Fruit fly (Drosophila melanogaster) whole organism, embryonic: Measurements from ENCODE around the gene GCC88.
A peak's percentile ranks its signal among the peaks of the same experiment; 100 is the strongest.

Experiments
- Awh ChIP-seq: fragments of 200-800 bp; sonication (Bioruptor generic); IDR thresholded peaks from 2 replicates; pipeline ENCODE4, ENCODE4 v1.3.6; 2022; ENCODE audit warnings: missing biosample characterization, missing genetic modification characterization
- BEAF-32 ChIP-seq: fragments of 200-800 bp; sonication (Bioruptor generic); optimal IDR thresholded peaks from 3 replicates; lab custom pipeline; 2017; ENCODE audit warnings: missing biosample characterization, missing genetic modification characterization, mild to moderate bottlenecking, moderate library complexity, missing genetic modification reagents
- CG10654 ChIP-seq: fragments of 200-800 bp; sonication (Bioruptor generic); optimal IDR thresholded peaks from 2 replicates; lab custom pipeline; 2016; ENCODE audit warnings: missing biosample characterization, missing genetic modification characterization
- CG11247 ChIP-seq: fragments of 200-800 bp; sonication (Bioruptor generic); IDR thresholded peaks from 2 replicates; pipeline ENCODE4 v1.3.6; 2022; ENCODE audit warnings: missing biosample characterization, missing genetic modification characterization
- CG11696 ChIP-seq: fragments of 200-800 bp; sonication (Bioruptor generic); IDR thresholded peaks from 2 replicates; pipeline ENCODE4 v1.3.6; 2022; ENCODE audit warnings: missing biosample characterization, missing genetic modification characterization
- CG1233 ChIP-seq: fragments of 200-800 bp; sonication (Bioruptor generic); optimal IDR thresholded peaks from 4 replicates; lab custom pipeline; 2018; ENCODE audit warnings: missing biosample characterization, mild to moderate bottlenecking, missing genetic modification characterization
- CG12942 ChIP-seq: fragments of 200-800 bp; sonication (Bioruptor generic); optimal IDR thresholded peaks from 3 replicates; lab custom pipeline; 2016; ENCODE audit warnings: missing biosample characterization, missing genetic modification characterization
- CG13123 ChIP-seq: fragments of 200-800 bp; sonication (Bioruptor generic); optimal IDR thresholded peaks from 2 replicates; lab custom pipeline; 2016; ENCODE audit warnings: missing biosample characterization, missing genetic modification characterization
- CG13287 ChIP-seq: fragments of 200-800 bp; sonication (Bioruptor generic); IDR thresholded peaks from 2 replicates; pipeline ENCODE4 v1.3.6; 2022; ENCODE audit warnings: missing biosample characterization, missing genetic modification characterization; ENCODE audit not compliant: partially characterized antibody
- CG13296 ChIP-seq: fragments of 200-800 bp; sonication (Bioruptor generic); optimal IDR thresholded peaks from 3 replicates; lab custom pipeline; 2018; ENCODE audit warnings: missing biosample characterization, mild to moderate bottlenecking, missing genetic modification characterization
- CG14014 ChIP-seq: fragments of 200-800 bp; sonication (Bioruptor generic); IDR thresholded peaks from 2 replicates; pipeline ENCODE4 v1.3.6; 2022; ENCODE audit warnings: missing biosample characterization, missing genetic modification characterization
- CG14441 ChIP-seq: fragments of 200-800 bp; sonication (Bioruptor generic); IDR thresholded peaks from 2 replicates; pipeline ENCODE4 v1.3.6; 2022; ENCODE audit warnings: missing biosample characterization, missing genetic modification characterization
- CG1603 ChIP-seq: fragments of 200-800 bp; sonication (Bioruptor generic); optimal IDR thresholded peaks from 2 replicates; lab custom pipeline; 2019; ENCODE audit warnings: missing biosample characterization, mild to moderate bottlenecking, missing genetic modification characterization, moderate library complexity
- CG17568 ChIP-seq: fragments of 200-800 bp; sonication (Bioruptor generic); optimal IDR thresholded peaks from 2 replicates; lab custom pipeline; 2018; ENCODE audit warnings: missing biosample characterization, mild to moderate bottlenecking, missing genetic modification characterization, moderate library complexity
- CG17829 ChIP-seq: fragments of 200-800 bp; optimal IDR thresholded peaks from 2 replicates; lab custom pipeline; 2019; ENCODE audit warnings: missing biosample characterization, mild to moderate bottlenecking, missing genetic modification characterization, moderate library complexity
- CG1792 ChIP-seq: fragments of 200-800 bp; sonication (Bioruptor generic); optimal IDR thresholded peaks from 2 replicates; lab custom pipeline; 2016; ENCODE audit warnings: missing biosample characterization, missing genetic modification characterization
- CG18011 ChIP-seq: fragments of 200-800 bp; sonication (Bioruptor generic); optimal IDR thresholded peaks from 2 replicates; lab custom pipeline; 2017; ENCODE audit warnings: missing biosample characterization, missing genetic modification characterization, mild to moderate bottlenecking, moderate library complexity, missing genotype
- CG3065 ChIP-seq: fragments of 200-800 bp; sonication (Bioruptor generic); optimal IDR thresholded peaks from 2 replicates; lab custom pipeline; 2016; ENCODE audit warnings: missing biosample characterization, missing genetic modification characterization
- CG31365 ChIP-seq: fragments of 200-800 bp; sonication (Bioruptor generic); optimal IDR thresholded peaks from 2 replicates; lab custom pipeline; 2018; ENCODE audit warnings: missing biosample characterization, mild to moderate bottlenecking, missing genetic modification characterization
- CG5953 ChIP-seq: fragments of 200-800 bp; sonication (Bioruptor generic); IDR thresholded peaks from 2 replicates; pipeline ENCODE4 v1.3.6; 2022; ENCODE audit warnings: missing biosample characterization, missing genetic modification characterization
- CG6854 ChIP-seq: fragments of 200-800 bp; sonication (Bioruptor generic); optimal IDR thresholded peaks from 3 replicates; lab custom pipeline; 2017; ENCODE audit warnings: missing biosample characterization, mild to moderate bottlenecking, missing genetic modification characterization
- CG8944 ChIP-seq: fragments of 200-800 bp; sonication (Bioruptor generic); optimal IDR thresholded peaks from 3 replicates; lab custom pipeline; 2016; ENCODE audit warnings: missing biosample characterization, missing genetic modification characterization
- CG9876 ChIP-seq: fragments of 200-800 bp; sonication (Bioruptor generic); optimal IDR thresholded peaks from 2 replicates; lab custom pipeline; 2016; ENCODE audit warnings: missing biosample characterization, missing genetic modification characterization
- Dad ChIP-seq: fragments of 200-800 bp; sonication (Bioruptor generic); optimal IDR thresholded peaks from 3 replicates; lab custom pipeline; 2016; ENCODE audit warnings: missing biosample characterization, missing genetic modification characterization
- Dip3 ChIP-seq: fragments of 200-800 bp; sonication (Bioruptor generic); optimal IDR thresholded peaks from 3 replicates; lab custom pipeline; 2016; ENCODE audit warnings: missing biosample characterization, missing genetic modification characterization
- Doc3 ChIP-seq: fragments of 200-800 bp; sonication (Bioruptor generic); IDR thresholded peaks from 3 replicates; pipeline ENCODE4 v1.3.6; 2022; ENCODE audit warnings: missing biosample characterization, missing genetic modification characterization; ENCODE audit not compliant: partially characterized antibody
- Ets97D ChIP-seq: fragments of 200-800 bp; sonication (Bioruptor generic); optimal IDR thresholded peaks from 3 replicates; lab custom pipeline; 2016; ENCODE audit warnings: missing biosample characterization, missing genetic modification characterization
- Fer1 ChIP-seq: fragments of 200-800 bp; sonication (Bioruptor generic); optimal IDR thresholded peaks from 2 replicates; lab custom pipeline; 2017; ENCODE audit warnings: missing biosample characterization, mild to moderate bottlenecking, missing genetic modification characterization
- Gug ChIP-seq: fragments of 200-800 bp; sonication (Bioruptor generic); IDR thresholded peaks from 4 replicates; pipeline ENCODE4 v1.3.6; 2022; ENCODE audit warnings: missing biosample characterization, missing genetic modification characterization
- HmgZ ChIP-seq: fragments of 200-800 bp; sonication (Bioruptor generic); optimal IDR thresholded peaks from 2 replicates; lab custom pipeline; 2018; ENCODE audit warnings: missing biosample characterization, mild to moderate bottlenecking, missing genetic modification characterization
- MBD-R2 ChIP-seq: fragments of 200-800 bp; sonication (Bioruptor generic); IDR thresholded peaks from 2 replicates; pipeline ENCODE4 v1.3.6; 2022; ENCODE audit warnings: missing biosample characterization, missing genetic modification characterization
- Max ChIP-seq: fragments of 200-800 bp; sonication (Bioruptor generic); optimal IDR thresholded peaks from 2 replicates; lab custom pipeline; 2016; ENCODE audit warnings: missing biosample characterization, mild to moderate bottlenecking, missing genetic modification characterization
- Med ChIP-seq: fragments of 200-800 bp; sonication (Bioruptor generic); peaks from one replicate; lab custom pipeline; 2016; ENCODE audit warnings: missing biosample characterization, missing genetic modification characterization, mild to moderate bottlenecking, inconsistent platforms, moderate library complexity
- Ravus ChIP-seq: fragments of 200-800 bp; sonication (Bioruptor generic); IDR thresholded peaks from 2 replicates; pipeline ENCODE4 v1.3.6; 2022; ENCODE audit warnings: missing biosample characterization, missing genetic modification characterization
- TFAM ChIP-seq: fragments of 200-800 bp; sonication (Bioruptor generic); optimal IDR thresholded peaks from 2 replicates; lab custom pipeline; 2017; ENCODE audit warnings: missing biosample characterization, missing genetic modification characterization, inconsistent platforms
- ase ChIP-seq: fragments of 200-800 bp; sonication (Bioruptor generic); IDR thresholded peaks from 3 replicates; pipeline ENCODE4 v1.3.6; 2022; ENCODE audit warnings: missing biosample characterization, missing genetic modification characterization
- chn ChIP-seq: fragments of 200-800 bp; sonication (Bioruptor generic); optimal IDR thresholded peaks from 2 replicates; lab custom pipeline; 2016; ENCODE audit warnings: missing biosample characterization, missing genetic modification characterization
- crp ChIP-seq, 2 experiments: fragments of 200-800 bp; sonication (Bioruptor generic); optimal IDR thresholded peaks; 2 replicates in 1 of 2; 3 replicates in 1 of 2; lab custom pipeline; 2017; ENCODE audit warnings: missing biosample characterization in 2 of 2, missing genetic modification characterization in 2 of 2, mild to moderate bottlenecking in 1 of 2, moderate library complexity in 1 of 2
- dm ChIP-seq: fragments of 200-800 bp; sonication (Bioruptor generic); optimal IDR thresholded peaks from 3 replicates; lab custom pipeline; 2016; ENCODE audit warnings: missing biosample characterization, missing genetic modification characterization
- gem ChIP-seq: fragments of 200-800 bp; sonication (Bioruptor generic); optimal IDR thresholded peaks from 2 replicates; lab custom pipeline; 2019; ENCODE audit warnings: missing biosample characterization, mild to moderate bottlenecking, missing genetic modification characterization, moderate library complexity
- gsb-n ChIP-seq: fragments of 200-800 bp; sonication (Bioruptor generic); optimal IDR thresholded peaks from 3 replicates; lab custom pipeline; 2018; ENCODE audit warnings: missing biosample characterization, mild to moderate bottlenecking, missing genetic modification characterization
- hbn ChIP-seq: fragments of 200-800 bp; sonication (Bioruptor generic); IDR thresholded peaks from 2 replicates; pipeline ENCODE4 v1.3.6; 2022; ENCODE audit warnings: missing biosample characterization, missing genetic modification characterization; ENCODE audit not compliant: partially characterized antibody
- ken ChIP-seq: fragments of 200-800 bp; sonication (Bioruptor generic); IDR thresholded peaks from 3 replicates; pipeline ENCODE4 v1.3.6; 2022; ENCODE audit warnings: missing biosample characterization, missing genetic modification characterization
- otp ChIP-seq: fragments of 200-800 bp; sonication (Bioruptor generic); IDR thresholded peaks from 3 replicates; pipeline ENCODE4, ENCODE4 v1.3.6; 2022; ENCODE audit warnings: missing biosample characterization, missing genetic modification characterization
- pnt ChIP-seq: fragments of 200-800 bp; sonication (Bioruptor generic); optimal IDR thresholded peaks from 3 replicates; lab custom pipeline; 2016; ENCODE audit warnings: missing biosample characterization, missing genetic modification characterization
- ro ChIP-seq: fragments of 200-800 bp; sonication (Bioruptor generic); IDR thresholded peaks from 2 replicates; pipeline ENCODE4 v1.3.6; 2022; ENCODE audit warnings: missing biosample characterization, missing genetic modification characterization
- stwl ChIP-seq: fragments of 200-800 bp; sonication (Bioruptor generic); optimal IDR thresholded peaks from 3 replicates; lab custom pipeline; 2018; ENCODE audit warnings: missing biosample characterization, mild to moderate bottlenecking, missing genetic modification characterization, moderate library complexity
- yki ChIP-seq: fragments of >200 bp; optimal IDR thresholded peaks from 3 replicates; lab custom pipeline; 2018
- zen ChIP-seq: fragments of 200-800 bp; sonication (Bioruptor generic); optimal IDR thresholded peaks from 3 replicates; lab custom pipeline; 2018; ENCODE audit warnings: missing biosample characterization, mild to moderate bottlenecking, missing genetic modification characterization, moderate library complexity
- zf30C ChIP-seq: fragments of 200-800 bp; sonication (Bioruptor generic); optimal IDR thresholded peaks from 3 replicates; lab custom pipeline; 2018; ENCODE audit warnings: missing biosample characterization, mild to moderate bottlenecking, missing genetic modification characterization

The GCC88 gene

dm6 chr3R:11237598-11237997 lies 7.2 kb upstream of the GCC88 start, which contains the start of gene CG31388 (continued):
- TF ChIP-seq crp (GFP tag; optimal IDR thresholded peaks at IDR 0.05; lab: Kevin White, UChicago) (peak in 1 of 2 experiments; percentile 49), HmgZ (tag; lab: Kevin White, UChicago) (peak; percentile 27), CG12942 (no peak), CG13287 (GFP tag; lab: Robert Waterston, UW) (peak; percentile 28; the same call in 1 of the 2 replicates), yki (peak; percentile 20), CG1603 (tag; lab: Kevin White, UChicago) (peak; percentile 31), TFAM (no peak), BEAF-32 (GFP tag; lab: Kevin White, UChicago) (peak; percentile 23)

- no peak for TF ChIP-seq ro (GFP tag; lab: Robert Waterston, UW)
- no peak for TF ChIP-seq CG12942
- TF ChIP-seq ase (GFP tag; lab: Robert Waterston, UW): no peak
- no peak for TF ChIP-seq CG11247
- TF ChIP-seq CG10654 (GFP tag; lab: Kevin White, UChicago): no peak
- no peak for TF ChIP-seq CG17568 (GFP tag; lab: Kevin White, UChicago)
- TF ChIP-seq Fer1: peak; percentile 2
- peak; percentile 67 for TF ChIP-seq stwl (tag; lab: Kevin White, UChicago)
- no peak for TF ChIP-seq CG5953
- TF ChIP-seq BEAF-32 (GFP tag; lab: Kevin White, UChicago): peak; percentile 65
- no peak for TF ChIP-seq CG14014 (GFP tag; lab: Robert Waterston, UW)
- TF ChIP-seq CG1792 (GFP tag; lab: Kevin White, UChicago): no peak
- peak; percentile 38 for TF ChIP-seq HmgZ (tag; lab: Kevin White, UChicago)
- no peak for TF ChIP-seq Ravus (GFP tag; lab: Robert Waterston, UW)
- TF ChIP-seq gsb-n: no peak
- TF ChIP-seq Dad (GFP tag; lab: Kevin White, UChicago): no peak
- no peak for TF ChIP-seq Gug (GFP tag; lab: Robert Waterston, UW)
- no peak for TF ChIP-seq CG11696
- no peak for TF ChIP-seq ken
- TF ChIP-seq zen (tag; lab: Kevin White, UChicago): peak; percentile 30
- no peak for TF ChIP-seq CG31365 (tag; lab: Kevin White, UChicago)
- TF ChIP-seq TFAM: no peak
- no peak for TF ChIP-seq dm (GFP tag; lab: Kevin White, UChicago)
- TF ChIP-seq Dip3: no peak
- no peak for TF ChIP-seq pnt (GFP tag; lab: Kevin White, UChicago)
- TF ChIP-seq zf30C (GFP tag; lab: Kevin White, UChicago): no peak
- no peak for TF ChIP-seq CG13296 (GFP tag; lab: Kevin White, UChicago)
- no peak for TF ChIP-seq CG17829 (tag; lab: Kevin White, UChicago)
- TF ChIP-seq Max (GFP tag; lab: Kevin White, UChicago): no peak
- peak; percentile 63 for TF ChIP-seq hbn (GFP tag; lab: Robert Waterston, UW)
- no peak for TF ChIP-seq CG6854 (GFP tag; lab: Kevin White, UChicago)
- TF ChIP-seq chn (GFP tag; lab: Kevin White, UChicago): no peak
- TF ChIP-seq Med (GFP tag; lab: Kevin White, UChicago): peak; percentile 32
- TF ChIP-seq Awh (GFP tag; lab: Robert Waterston, UW): no peak
- peak; percentile 56; the same call in 1 of the 3 replicates for TF ChIP-seq Doc3
- TF ChIP-seq gem: no peak
- no peak for TF ChIP-seq CG8944
- no peak for TF ChIP-seq otp (GFP tag; lab: Robert Waterston, UW)
- no peak for TF ChIP-seq CG13123
- no peak for TF ChIP-seq CG3065 (GFP tag; lab: Kevin White, UChicago)
- no peak for TF ChIP-seq CG9876 (GFP tag; lab: Kevin White, UChicago)
- TF ChIP-seq CG18011 (GFP tag; lab: Kevin White, UChicago): no peak
- TF ChIP-seq Ets97D: peak; percentile 8
- TF ChIP-seq CG1233 (GFP tag; lab: Kevin White, UChicago): no peak
- peak; percentile 85 for TF ChIP-seq MBD-R2 (GFP tag; lab: Robert Waterston, UW)
- TF ChIP-seq CG14441: no peak
Measured at dm6 chr3R:11236041-11236440, 5.6 kb upstream of the GCC88 start, which contains the start of gene CG31441. Gene CG31441, plus strand, starts transcription at chr3R:11236286.
